Worm (Caenorhabditis elegans): ENCODE results near the gene F52E1.5.
A peak's percentile ranks its signal among the peaks of the same experiment; 100 is the strongest.

The F52E1.5 gene

ce11 chrV:8380076-8380475 is 770 bp downstream of the F52E1.5 start:
- TF ChIP-seq daf-16 (GFP tag; optimal IDR thresholded peaks at IDR 0.05) = peak in 1 of 2 experiments; percentile 79
- no peak for TF ChIP-seq daf-16 (tag; optimal IDR thresholded peaks at IDR 0.05)
- TF ChIP-seq zfp-2 (tag; optimal IDR thresholded peaks at IDR 0.05) = no peak
- TF ChIP-seq unc-62 (GFP tag; optimal IDR thresholded peaks at IDR 0.05 in 1 of 2) = peak in 1 of 2 experiments; percentile 92
- TF ChIP-seq unc-62 (tag; optimal IDR thresholded peaks at IDR 0.05) = no peak

- TF ChIP-seq zip-2 (tag; optimal IDR thresholded peaks at IDR 0.05) (no peak), zip-11 (GFP tag; IDR thresholded peaks at IDR 0.05) (no peak), pqm-1 (tag; optimal IDR thresholded peaks at IDR 0.05) (peak; percentile 67), T26A8.4 (GFP tag; IDR thresholded peaks at IDR 0.05) (no peak), nhr-28 (tag; optimal IDR thresholded peaks at IDR 0.05) (peak; percentile 67), hif-1 (tag; optimal IDR thresholded peaks at IDR 0.05) (no peak), daf-12 (tag; optimal IDR thresholded peaks at IDR 0.05) (no peak), egl-43 (GFP tag; IDR thresholded peaks at IDR 0.05) (no peak), mxl-3 (GFP tag; optimal IDR thresholded peaks at IDR 0.05) (peak; percentile 8), dve-1 (tag; optimal IDR thresholded peaks at IDR 0.05; ENCODE audit: insufficient read depth) (peak; percentile 85), fos-1 (tag; optimal IDR thresholded peaks at IDR 0.05) (no peak), cey-2 (tag; optimal IDR thresholded peaks at IDR 0.05; ENCODE audit: borderline replicate concordance, insufficient read depth) (peak; percentile 62), egl-27 (tag; optimal IDR thresholded peaks at IDR 0.05) (no peak), ceh-20 (GFP tag; IDR thresholded peaks at IDR 0.05) (no peak), dmd-6 (GFP tag; IDR thresholded peaks at IDR 0.05) (peak; percentile 80), unc-62 (GFP tag; optimal IDR thresholded peaks at IDR 0.05 in 1 of 2) (peak in 1 of 2 experiments; percentile 56), unc-62 (tag; optimal IDR thresholded peaks at IDR 0.05) (no peak), hlh-11 (tag; optimal IDR thresholded peaks at IDR 0.05) (peak; percentile 72), nhr-77 (tag; optimal IDR thresholded peaks at IDR 0.05) (peak; percentile 84), daf-16 (GFP tag; optimal IDR thresholded peaks at IDR 0.05) (no peak), daf-16 (tag; optimal IDR thresholded peaks at IDR 0.05) (peak; percentile 80), hmg-1.1 (GFP tag; IDR thresholded peaks at IDR 0.05) (no peak), sdz-12 (GFP tag; optimal IDR thresholded peaks at IDR 0.05) (no peak), aly-2 (tag; optimal IDR thresholded peaks at IDR 0.05) (no peak), nhr-48 (tag; optimal IDR thresholded peaks at IDR 0.05) (peak; percentile 11), nhr-41 (GFP tag; IDR thresholded peaks at IDR 0.05) (0 out of 2 replicates have a peak, but pooled peaks have one; percentile 5), nhr-10 (tag; optimal IDR thresholded peaks at IDR 0.05) (no peak), php-3 (GFP tag; IDR thresholded peaks at IDR 0.05) (peak; percentile 37; the same call in 1 of the 2 replicates), set-16 (GFP tag; IDR thresholded peaks at IDR 0.05) (no peak), mep-1 (tag; optimal IDR thresholded peaks at IDR 0.05) (no peak), lin-29 (GFP tag; IDR thresholded peaks at IDR 0.05) (no peak)
Measured at ce11 chrV:8383716-8384115, 4.4 kb downstream of the F52E1.5 start, which contains the start of gene F52E1.14. Gene F52E1.14 (plus strand): TSS chrV:8383922.

ce11 chrV:8384809-8385208 is 5.5 kb downstream of the F52E1.5 start:
- TF ChIP-seq zfp-3 (GFP tag; conservative IDR thresholded peaks at IDR 0.05) (peak; percentile 48; the same call in 1 of the 2 replicates), fos-1 (tag; optimal IDR thresholded peaks at IDR 0.05) (no peak), mes-2 (tag; optimal IDR thresholded peaks at IDR 0.05; ENCODE audit: poor library complexity, severe bottlenecking) (no peak), php-3 (GFP tag; IDR thresholded peaks at IDR 0.05) (0 out of 2 replicates have a peak, but pooled peaks have one; percentile 41), nhr-77 (tag; optimal IDR thresholded peaks at IDR 0.05) (no peak), daf-16 (GFP tag; optimal IDR thresholded peaks at IDR 0.05) (no peak), daf-16 (tag; optimal IDR thresholded peaks at IDR 0.05) (peak; percentile 9), D1046.2 (GFP tag; IDR thresholded peaks at IDR 0.05) (0 out of 2 replicates have a peak, but pooled peaks have one; percentile 37), F44E2.7 (GFP tag; IDR thresholded peaks at IDR 0.05) (no peak), madf-9 (GFP tag; conservative IDR thresholded peaks at IDR 0.05) (no peak), sdz-12 (GFP tag; optimal IDR thresholded peaks at IDR 0.05) (no peak), Y5F2A.4 (GFP tag; optimal IDR thresholded peaks at IDR 0.05) (no peak), unc-62 (GFP tag; optimal IDR thresholded peaks at IDR 0.05 in 1 of 2) (peak in 1 of 2 experiments; percentile 59), unc-62 (tag; optimal IDR thresholded peaks at IDR 0.05) (no peak), T26A8.4 (GFP tag; IDR thresholded peaks at IDR 0.05) (no peak), mdl-1 (tag; optimal IDR thresholded peaks at IDR 0.05) (no peak)
